Worm (Caenorhabditis elegans) whole organism, L4/young adult: Measurements from ENCODE around the gene sulp-7.

Experiments used
- W03F9.2 ChIP-seq: fragments of 150-350 bp; optimal IDR thresholded peaks from 2 replicates; lab custom pipeline; 2014; ENCODE audit warnings: missing biosample characterization, missing genetic modification characterization
- dao-5 ChIP-seq: sonication (generic microtip); optimal IDR thresholded peaks from 2 replicates; lab custom pipeline; 2016; ENCODE audit warnings: missing genotype, missing genetic modification characterization, moderate library complexity, missing compliant biosample characterization
- him-1 ChIP-seq: sonication (generic microtip); optimal IDR thresholded peaks from 2 replicates; lab custom pipeline; 2016; ENCODE audit warnings: missing genotype, missing genetic modification reagents, missing genetic modification characterization, missing compliant biosample characterization

DNA sequence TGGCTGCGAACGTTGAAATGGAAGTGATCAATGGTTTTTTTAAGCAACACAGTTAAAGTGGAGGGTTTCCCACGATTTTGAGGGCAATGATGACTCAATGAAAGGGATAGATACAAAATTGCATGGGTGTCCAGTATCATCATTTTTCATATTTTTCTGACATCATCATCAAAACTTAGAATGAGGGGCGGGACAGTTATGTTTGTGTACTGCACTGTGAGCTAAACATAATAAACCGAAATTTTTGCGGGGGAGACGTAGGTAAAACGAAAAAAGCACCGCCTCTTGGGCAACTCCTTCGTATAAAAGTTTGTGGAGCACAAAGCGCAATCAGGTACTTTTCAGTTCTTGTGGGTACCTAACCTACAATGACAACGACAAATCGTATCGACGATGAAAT, 26.9 kb upstream of the sulp-7 start, which contains the start of gene C09F12.2:
- TF ChIP-seq him-1 (tag; lab: Kevin White, UChicago) = no peak
- no peak for TF ChIP-seq W03F9.2 (tag; lab: Kevin White, UChicago)
- TF ChIP-seq dao-5 (tag; lab: Kevin White, UChicago) = no peak
